Worm (Caenorhabditis elegans) whole organism, mixed stage, embryonic: Measurements from ENCODE around the gene suds-3.

Experiments used
- M03D4.4 ChIP-seq: sonication (generic microtip); optimal IDR thresholded peaks from 2 replicates; lab custom pipeline; 2017; ENCODE audit warnings: mild to moderate bottlenecking, missing genetic modification characterization, missing compliant biosample characterization
- bed-3 ChIP-seq: fragments of 200-800 bp; sonication (Bioruptor generic); optimal IDR thresholded peaks from 3 replicates; lab custom pipeline; 2018; ENCODE audit warnings: mild to moderate bottlenecking, missing genetic modification characterization, moderate library complexity, missing compliant biosample characterization
- blmp-1 ChIP-seq: fragments of 150-350 bp; optimal IDR thresholded peaks from 2 replicates; lab custom pipeline; 2014; ENCODE audit warnings: missing biosample characterization, missing genetic modification characterization
- ceh-39 ChIP-seq: fragments of 150-350 bp; optimal IDR thresholded peaks from 2 replicates; lab custom pipeline; 2014; ENCODE audit warnings: missing biosample characterization, missing genetic modification characterization
- ceh-43 ChIP-seq: fragments of 200-800 bp; sonication (Bioruptor generic); optimal IDR thresholded peaks from 2 replicates; lab custom pipeline; 2018; ENCODE audit warnings: mild to moderate bottlenecking, missing genetic modification characterization, moderate library complexity, missing compliant biosample characterization
- ceh-83 ChIP-seq: fragments of 200-800 bp; sonication (Bioruptor generic); optimal IDR thresholded peaks from 2 replicates; lab custom pipeline; 2018; ENCODE audit warnings: mild to moderate bottlenecking, missing genetic modification characterization, missing compliant biosample characterization
- ces-1 ChIP-seq: fragments of 150-350 bp; optimal IDR thresholded peaks from 2 replicates; lab custom pipeline; 2014; ENCODE audit warnings: missing biosample characterization, missing genetic modification reagents, missing genetic modification characterization
- cnd-1 ChIP-seq: fragments of 200-800 bp; sonication (Bioruptor generic); optimal IDR thresholded peaks from 2 replicates; lab custom pipeline; 2018; ENCODE audit warnings: mild to moderate bottlenecking, missing genetic modification characterization, missing compliant biosample characterization
- drap-1 ChIP-seq: fragments of 200-800 bp; sonication (Bioruptor generic); optimal IDR thresholded peaks from 3 replicates; lab custom pipeline; 2018; ENCODE audit warnings: mild to moderate bottlenecking, missing genetic modification characterization, missing compliant biosample characterization
- elt-3 ChIP-seq: fragments of 150-350 bp; optimal IDR thresholded peaks from 2 replicates; lab custom pipeline; 2014; ENCODE audit warnings: missing biosample characterization, missing genetic modification characterization
- flh-1 ChIP-seq: fragments of 200-800 bp; sonication (Bioruptor generic); optimal IDR thresholded peaks from 2 replicates; lab custom pipeline; 2018; ENCODE audit warnings: mild to moderate bottlenecking, missing genetic modification characterization, moderate library complexity, missing compliant biosample characterization
- ham-2 ChIP-seq: fragments of 200-800 bp; sonication (Bioruptor generic); optimal IDR thresholded peaks from 2 replicates; lab custom pipeline; 2018; ENCODE audit warnings: mild to moderate bottlenecking, missing genetic modification characterization, missing compliant biosample characterization
- hlh-1 ChIP-seq: fragments of 150-350 bp; optimal IDR thresholded peaks from 2 replicates; lab custom pipeline; 2014; ENCODE audit warnings: missing biosample characterization, missing genetic modification reagents, missing genetic modification characterization
- lin-13 ChIP-seq: fragments of 150-350 bp; optimal IDR thresholded peaks from 2 replicates; lab custom pipeline; 2014; ENCODE audit warnings: missing biosample characterization, missing genetic modification characterization
- lin-32 ChIP-seq: fragments of 200-800 bp; sonication (Bioruptor generic); optimal IDR thresholded peaks from 2 replicates; lab custom pipeline; 2018; ENCODE audit warnings: mild to moderate bottlenecking, missing genetic modification characterization, missing compliant biosample characterization
- lsy-2 ChIP-seq: fragments of 150-350 bp; optimal IDR thresholded peaks from 2 replicates; lab custom pipeline; 2014; ENCODE audit warnings: missing biosample characterization, missing genetic modification characterization
- mab-5 ChIP-seq: fragments of 150-350 bp; optimal IDR thresholded peaks from 2 replicates; lab custom pipeline; 2014; ENCODE audit warnings: missing biosample characterization, missing genetic modification characterization
- mep-1 ChIP-seq: fragments of 150-350 bp; optimal IDR thresholded peaks from 2 replicates; lab custom pipeline; 2017; ENCODE audit warnings: missing biosample characterization, missing genetic modification reagents, missing genetic modification characterization, inconsistent platforms
- mls-2 ChIP-seq: sonication (generic microtip); optimal IDR thresholded peaks from 2 replicates; lab custom pipeline; 2016; ENCODE audit warnings: mild to moderate bottlenecking, missing genetic modification characterization, moderate library complexity, missing compliant biosample characterization
- nhr-12 ChIP-seq: fragments of 150-350 bp; optimal IDR thresholded peaks from 2 replicates; lab custom pipeline; 2014; ENCODE audit warnings: missing biosample characterization, missing genetic modification characterization
- nhr-2 ChIP-seq: fragments of 150-350 bp; optimal IDR thresholded peaks from 2 replicates; lab custom pipeline; 2014; ENCODE audit warnings: missing biosample characterization, missing genetic modification characterization
- nhr-28 ChIP-seq: fragments of 150-350 bp; optimal IDR thresholded peaks from 2 replicates; lab custom pipeline; 2014; ENCODE audit warnings: missing biosample characterization, missing genetic modification characterization
- nhr-76 ChIP-seq: sonication (generic microtip); optimal IDR thresholded peaks from 2 replicates; lab custom pipeline; 2017; ENCODE audit warnings: missing biosample characterization, missing genetic modification characterization
- pha-4 ChIP-seq: fragments of 150-350 bp; optimal IDR thresholded peaks from 2 replicates; lab custom pipeline; 2018; ENCODE audit warnings: missing biosample characterization, missing genetic modification reagents, missing genetic modification characterization
- sem-2 ChIP-seq: fragments of 200-800 bp; sonication (Bioruptor generic); optimal IDR thresholded peaks from 2 replicates; lab custom pipeline; 2018; ENCODE audit warnings: mild to moderate bottlenecking, missing genetic modification characterization, missing compliant biosample characterization
- snpc-4 ChIP-seq: fragments of 150-350 bp; optimal IDR thresholded peaks from 2 replicates; lab custom pipeline; 2014; ENCODE audit warnings: missing biosample characterization, missing genetic modification characterization
- sptf-1 ChIP-seq: sonication (generic microtip); optimal IDR thresholded peaks from 2 replicates; lab custom pipeline; 2017; ENCODE audit warnings: mild to moderate bottlenecking, missing genetic modification characterization, moderate library complexity, missing compliant biosample characterization
- unc-120 ChIP-seq: sonication (generic microtip); optimal IDR thresholded peaks from 2 replicates; lab custom pipeline; 2017; ENCODE audit warnings: missing genetic modification characterization, missing compliant biosample characterization; ENCODE audit not compliant: poor library complexity, severe bottlenecking
- unc-39 ChIP-seq: fragments of 150-350 bp; optimal IDR thresholded peaks from 2 replicates; lab custom pipeline; 2014; ENCODE audit warnings: missing biosample characterization, missing genetic modification characterization
- unc-62 ChIP-seq: fragments of 150-350 bp; optimal IDR thresholded peaks from 2 replicates; lab custom pipeline; 2014; ENCODE audit warnings: missing biosample characterization, missing genetic modification reagents, missing genetic modification characterization
- zip-8 ChIP-seq: fragments of 150-350 bp; optimal IDR thresholded peaks from 2 replicates; lab custom pipeline; 2014; ENCODE audit warnings: missing biosample characterization, missing genetic modification characterization
- ztf-11 ChIP-seq: fragments of 150-350 bp; optimal IDR thresholded peaks from 2 replicates; lab custom pipeline; 2014; ENCODE audit warnings: missing biosample characterization, missing genetic modification characterization

The suds-3 gene

DNA sequence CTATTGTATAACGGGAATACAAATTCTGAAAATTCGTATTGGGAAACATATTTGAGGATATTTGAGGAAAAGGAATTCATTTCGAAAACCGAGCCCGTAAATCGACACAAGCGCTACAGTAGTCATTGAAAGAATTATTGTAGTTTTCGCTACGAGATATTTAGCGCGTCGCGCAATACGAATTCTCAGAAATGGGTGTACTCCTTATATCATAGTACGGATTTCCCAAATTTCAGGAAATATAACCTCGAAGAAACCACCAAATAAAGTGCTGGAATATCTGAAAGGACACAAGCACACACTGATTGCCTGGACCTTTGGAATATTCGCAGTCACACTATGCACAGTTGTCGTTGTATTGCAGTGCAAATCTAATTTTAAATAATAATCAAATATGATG is 3.4 kb upstream of the suds-3 start:
- TF ChIP-seq unc-62: no peak
- TF ChIP-seq nhr-28 (tag; lab: Kevin White, UChicago): no peak
- no peak for TF ChIP-seq lsy-2
- TF ChIP-seq M03D4.4: no peak
- TF ChIP-seq zip-8 (tag; lab: Kevin White, UChicago): no peak
- TF ChIP-seq sptf-1: no peak
- TF ChIP-seq unc-39 (tag; lab: Kevin White, UChicago): no peak
- TF ChIP-seq ham-2: no peak
- TF ChIP-seq drap-1 (GFP tag; lab: Kevin White, UChicago): no peak
- TF ChIP-seq, all 35 proteins: peak for 0

DNA sequence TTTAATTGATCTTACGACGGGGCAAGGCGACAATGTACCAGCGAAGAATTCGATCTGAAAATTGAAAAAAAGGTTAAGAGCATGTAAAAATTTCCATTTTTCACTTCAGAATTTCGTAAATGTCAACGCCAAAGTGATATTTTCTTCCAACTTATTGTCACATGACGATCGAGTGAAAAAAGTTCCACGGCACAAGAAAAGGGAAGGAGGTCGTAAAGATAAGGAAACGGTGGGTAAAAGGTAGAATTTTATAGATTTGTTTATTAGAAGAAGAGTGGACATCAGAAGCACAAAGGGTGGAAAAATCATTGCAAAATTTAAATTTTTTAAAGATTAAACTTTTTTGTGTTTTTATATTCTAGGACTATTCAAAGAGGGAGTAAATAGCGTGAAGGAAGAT is 2.9 kb upstream of the suds-3 start:
- TF ChIP-seq ceh-39 (tag; lab: Kevin White, UChicago): no peak
- no peak for TF ChIP-seq hlh-1 (tag; lab: Kevin White, UChicago)
- TF ChIP-seq ceh-83 (GFP tag; lab: Kevin White, UChicago): no peak
- no peak for TF ChIP-seq nhr-12 (tag; lab: Kevin White, UChicago)
- no peak for TF ChIP-seq mep-1 (tag; lab: Kevin White, UChicago)
- TF ChIP-seq lin-13 (tag; lab: Kevin White, UChicago): no peak
- TF ChIP-seq ham-2: no peak
- no peak for TF ChIP-seq drap-1 (GFP tag; lab: Kevin White, UChicago)

DNA sequence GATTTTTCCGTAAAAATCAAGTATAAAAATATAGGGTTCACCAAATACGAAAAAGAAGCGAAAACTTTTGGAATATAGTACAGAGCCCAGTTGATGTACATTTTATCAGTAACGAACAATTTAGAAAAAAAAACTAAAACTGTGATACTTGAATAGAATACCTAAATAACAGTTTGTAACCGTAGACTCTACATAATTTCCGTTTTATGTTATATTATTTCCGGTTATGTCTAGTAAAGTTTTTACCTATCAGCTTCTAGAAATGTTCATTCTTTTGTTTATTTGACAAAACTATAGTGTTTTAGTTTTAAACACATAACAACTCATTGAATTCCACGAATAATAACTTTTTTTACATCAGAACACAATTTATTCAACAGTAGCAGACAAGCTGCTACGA is 6.6 kb downstream of the suds-3 start, which contains the start of gene srj-33:
srj-33 (minus strand) TSS at position 101 of the 400 bp plus-strand sequence.
- no peak for TF ChIP-seq nhr-12 (tag; lab: Kevin White, UChicago)
- no peak for TF ChIP-seq blmp-1
- no peak for TF ChIP-seq ham-2
- no peak for TF ChIP-seq sem-2 (GFP tag; lab: Kevin White, UChicago)
- no peak for TF ChIP-seq hlh-1 (tag; lab: Kevin White, UChicago)
- TF ChIP-seq elt-3 (tag; lab: Kevin White, UChicago): no peak
- no peak for TF ChIP-seq cnd-1
- TF ChIP-seq nhr-76 (tag; lab: Kevin White, UChicago): no peak
- no peak for TF ChIP-seq lin-32 (GFP tag; lab: Kevin White, UChicago)

DNA sequence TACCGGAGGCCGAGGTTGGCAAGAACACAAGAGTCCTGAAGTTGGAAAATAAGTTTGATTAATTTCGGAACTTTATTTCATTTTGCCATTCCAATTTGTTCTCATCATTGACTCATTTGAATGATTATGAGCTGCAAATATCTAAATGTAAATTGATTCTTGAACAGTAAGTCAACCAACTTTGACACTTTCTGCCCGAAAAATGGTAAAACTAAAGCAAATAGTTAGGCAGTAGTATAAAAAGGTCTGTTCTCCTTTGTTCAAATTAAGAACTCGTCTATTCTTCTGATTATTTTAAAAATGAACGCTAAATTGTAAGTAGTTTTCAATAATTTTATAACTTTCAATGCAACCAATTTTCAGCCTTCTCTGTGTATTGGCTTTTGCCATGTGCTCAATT is 12.2 kb downstream of the suds-3 start, which contains the start of gene fipr-12:
fipr-12 (plus strand) TSS at position 301 of the 400 bp plus-strand sequence.
- TF ChIP-seq nhr-76 (tag; lab: Kevin White, UChicago) (no peak), nhr-28 (tag; lab: Kevin White, UChicago) (no peak), drap-1 (GFP tag; lab: Kevin White, UChicago) (no peak), ham-2 (no peak), lin-32 (GFP tag; lab: Kevin White, UChicago) (no peak), ces-1 (GFP tag; lab: Kevin White, UChicago) (no peak), flh-1 (GFP tag; lab: Kevin White, UChicago) (no peak), sem-2 (GFP tag; lab: Kevin White, UChicago) (no peak), lin-13 (tag; lab: Kevin White, UChicago) (no peak)

DNA sequence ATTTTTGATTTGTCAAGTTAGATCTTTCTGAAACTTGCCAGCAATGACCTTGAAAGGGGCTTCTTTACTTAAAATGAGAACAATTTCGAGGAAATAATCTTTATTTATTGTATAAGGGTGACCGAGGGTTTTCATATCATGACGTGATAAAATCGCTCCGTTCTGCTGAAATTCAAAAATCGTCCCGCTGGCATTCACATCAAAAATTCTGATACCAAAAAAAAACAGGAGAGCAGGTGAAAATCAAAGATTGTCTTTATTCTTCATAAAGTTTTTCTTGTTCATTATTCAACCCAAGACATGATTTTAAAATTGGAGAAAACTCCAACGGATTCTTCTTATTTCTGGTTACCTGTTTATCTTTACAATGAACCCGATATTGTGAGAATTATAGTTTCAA is 13.3 kb downstream of the suds-3 start, which contains the start of gene sre-28:
sre-28 (plus strand) TSS at position 301 of the 400 bp plus-strand sequence.
- TF ChIP-seq ceh-43 (no peak), unc-39 (tag; lab: Kevin White, UChicago) (no peak), lin-13 (tag; lab: Kevin White, UChicago) (no peak), nhr-12 (tag; lab: Kevin White, UChicago) (no peak), unc-120 (tag; lab: Kevin White, UChicago) (no peak), nhr-2 (tag; lab: Kevin White, UChicago) (no peak), snpc-4 (tag; lab: Kevin White, UChicago) (no peak), pha-4 (tag; lab: Kevin White, UChicago) (no peak), sem-2 (GFP tag; lab: Kevin White, UChicago) (no peak), zip-8 (tag; lab: Kevin White, UChicago) (no peak), ceh-39 (tag; lab: Kevin White, UChicago) (no peak), cnd-1 (no peak), nhr-76 (tag; lab: Kevin White, UChicago) (no peak), mab-5 (no peak), mep-1 (tag; lab: Kevin White, UChicago) (no peak), elt-3 (tag; lab: Kevin White, UChicago) (no peak)

DNA sequence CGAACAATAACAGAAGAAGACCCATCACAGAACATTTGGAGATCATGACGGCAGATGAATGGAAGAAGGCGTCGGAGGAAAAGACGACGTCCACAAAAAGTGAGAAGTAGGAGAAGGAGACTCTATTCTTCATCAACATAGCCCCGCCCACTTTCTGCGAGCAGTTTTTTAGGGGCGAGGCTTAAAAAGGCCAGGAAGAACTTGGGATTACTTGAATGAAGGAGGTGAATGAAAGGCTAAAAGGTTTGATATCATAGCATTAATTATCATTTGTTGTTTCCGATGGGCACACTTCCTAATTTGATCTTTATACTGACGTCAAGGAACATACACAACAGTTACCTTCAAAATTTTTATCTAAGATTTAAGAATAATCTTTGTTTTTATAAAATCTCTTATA is 18.0 kb downstream of the suds-3 start, which contains the start of gene nlp-58:
nlp-58 (minus strand) TSS at position 101 of the 400 bp plus-strand sequence.
- TF ChIP-seq flh-1 (GFP tag; lab: Kevin White, UChicago) (no peak), unc-39 (tag; lab: Kevin White, UChicago) (no peak), snpc-4 (tag; lab: Kevin White, UChicago) (no peak), elt-3 (tag; lab: Kevin White, UChicago) (no peak), mls-2 (tag; lab: Kevin White, UChicago) (no peak), hlh-1 (tag; lab: Kevin White, UChicago) (no peak), bed-3 (GFP tag; lab: Kevin White, UChicago) (no peak), ces-1 (GFP tag; lab: Kevin White, UChicago) (no peak), nhr-28 (tag; lab: Kevin White, UChicago) (no peak), lsy-2 (no peak), sptf-1 (no peak), ceh-83 (GFP tag; lab: Kevin White, UChicago) (no peak), zip-8 (tag; lab: Kevin White, UChicago) (no peak), ham-2 (no peak), ztf-11 (tag; lab: Kevin White, UChicago) (no peak), unc-62 (no peak), ceh-43 (no peak)
